Worm (Caenorhabditis elegans): ENCODE results near the gene T27A10.6.

- TF ChIP-seq fkh-10 (GFP tag; optimal IDR thresholded peaks at IDR 0.05) (no peak), nhr-76 (tag; optimal IDR thresholded peaks at IDR 0.05) (no peak)
These were observed 5.6 kb downstream of the T27A10.6 start for ce11 chrX:3590510-3590909.
